Fruit fly (Drosophila melanogaster): ENCODE measurements around the gene msl-1.

The msl-1 gene

DNA sequence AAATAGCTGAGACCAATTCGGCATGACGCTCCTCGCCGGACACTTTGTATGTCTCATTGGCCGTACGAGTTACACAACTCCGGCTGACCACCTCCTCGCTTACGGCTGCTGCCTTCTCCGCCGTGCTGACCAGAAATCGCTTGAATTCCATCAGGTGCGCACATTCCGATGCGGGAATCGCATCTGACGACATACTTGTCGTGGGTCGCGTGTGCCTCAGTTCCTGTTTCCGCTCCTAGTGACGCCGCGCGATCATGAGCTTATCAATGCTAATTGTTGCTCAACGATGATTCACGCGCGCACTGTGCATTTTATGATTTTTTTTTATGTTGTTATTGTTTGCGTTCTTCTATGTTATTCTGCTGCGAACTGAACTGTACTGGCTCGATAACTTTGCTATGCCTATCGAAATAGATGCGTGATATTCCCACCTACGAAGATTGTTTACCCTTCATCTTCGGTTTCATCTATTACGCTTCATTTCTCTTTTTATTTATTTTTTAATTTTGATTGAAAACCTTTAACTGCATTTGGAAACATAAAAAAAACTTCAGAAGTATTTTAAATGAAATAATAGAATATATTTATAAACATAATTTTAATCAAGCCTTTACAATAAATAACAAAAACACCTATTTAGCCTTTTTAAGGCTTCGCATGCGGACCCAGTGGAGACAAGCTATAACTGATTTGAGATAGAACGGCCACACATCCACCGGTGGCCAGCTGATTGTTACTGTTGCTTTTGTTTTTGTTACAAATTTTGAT is 14.3 kb upstream of the msl-1 start, which contains the start of the genes CG10376 and CG10343 (continued):
- TF ChIP-seq CG6654 (GFP tag; optimal IDR thresholded peaks at IDR 0.05) (peak; percentile 51), Hmr (GFP tag; optimal IDR thresholded peaks at IDR 0.05) (peak; percentile 90), pfk (GFP tag; optimal IDR thresholded peaks at IDR 0.05) (peak; percentile 27), fd64A (GFP tag; optimal IDR thresholded peaks at IDR 0.05) (no peak), Xbp1 (GFP tag; optimal IDR thresholded peaks at IDR 0.05) (peak; percentile 93), vvl (GFP tag; IDR thresholded peaks at IDR 0.05) (peak; percentile 76), insv (GFP tag; optimal IDR thresholded peaks at IDR 0.05) (peak in 1 of 2 experiments; percentile 60), eyg (GFP tag; optimal IDR thresholded peaks at IDR 0.05) (no peak), fru (optimal IDR thresholded peaks at IDR 0.05) (no peak), CG1529 (GFP tag; optimal IDR thresholded peaks at IDR 0.05) (peak; percentile 62), HmgZ (tag; optimal IDR thresholded peaks at IDR 0.05) (peak; percentile 81), Hr78 (GFP tag; optimal IDR thresholded peaks at IDR 0.05) (no peak), CG14965 (GFP tag; optimal IDR thresholded peaks at IDR 0.05; ENCODE audit: borderline replicate concordance) (no peak), ewg (GFP tag; optimal IDR thresholded peaks at IDR 0.05) (peak; percentile 79), CG7786 (GFP tag; optimal IDR thresholded peaks at IDR 0.05) (peak; percentile 29), Nf-YB (GFP tag; optimal IDR thresholded peaks at IDR 0.05) (peak; percentile 74), kay (GFP tag; optimal IDR thresholded peaks at IDR 0.05) (peak; percentile 86), CG2199 (GFP tag; IDR thresholded peaks at IDR 0.05) (no peak), Optix (GFP tag; IDR thresholded peaks at IDR 0.05) (0 out of 3 replicates have a peak, but pooled peaks have one; percentile 41), mirr (GFP tag; optimal IDR thresholded peaks at IDR 0.05) (peak; percentile 28), CG16863 (GFP tag; optimal IDR thresholded peaks at IDR 0.05) (peak; percentile 30), psq (GFP tag; optimal IDR thresholded peaks at IDR 0.05) (peak; percentile 86), CG13296 (GFP tag; optimal IDR thresholded peaks at IDR 0.05) (peak; percentile 78), Hr39 (optimal IDR thresholded peaks at IDR 0.05) (no peak), CG12942 (GFP tag; optimal IDR thresholded peaks at IDR 0.05) (peak; percentile 83), CG1792 (GFP tag; optimal IDR thresholded peaks at IDR 0.05) (peak; percentile 33), Nf-YC (tag; optimal IDR thresholded peaks at IDR 0.05) (peak; percentile 89), HLHmδ (GFP tag; optimal IDR thresholded peaks at IDR 0.05) (no peak), slbo (GFP tag; IDR thresholded peaks at IDR 0.05) (peak; percentile 93), crc (GFP tag; optimal IDR thresholded peaks at IDR 0.05) (no peak), kni (GFP tag; optimal IDR thresholded peaks at IDR 0.05) (no peak), cad (GFP tag; optimal IDR thresholded peaks at IDR 0.05) (no peak), CG12769 (tag; optimal IDR thresholded peaks at IDR 0.05) (no peak), chm (GFP tag; IDR thresholded peaks at IDR 0.05) (0 out of 2 replicates have a peak, but pooled peaks have one; percentile 26), CG15269 (tag; optimal IDR thresholded peaks at IDR 0.05) (peak; percentile 92), bbx (GFP tag; IDR thresholded peaks at IDR 0.05; ENCODE audit: partially characterized antibody) (peak; percentile 84), prd (optimal IDR thresholded peaks at IDR 0.05) (no peak), prd (GFP tag; IDR thresholded peaks at IDR 0.05) (peak; percentile 93), Myb (GFP tag; optimal IDR thresholded peaks at IDR 0.05) (peak; percentile 17), CG12236 (GFP tag; optimal IDR thresholded peaks at IDR 0.05) (no peak), CG9727 (GFP tag; optimal IDR thresholded peaks at IDR 0.05) (peak; percentile 89), tin (GFP tag; optimal IDR thresholded peaks at IDR 0.05) (peak; percentile 84), en (GFP tag; optimal IDR thresholded peaks at IDR 0.05) (no peak), Hr51 (GFP tag; optimal IDR thresholded peaks at IDR 0.05) (peak; percentile 50 to 90), CG6765 (GFP tag; optimal IDR thresholded peaks at IDR 0.05) (peak; percentile 69), Med (GFP tag) (peak; percentile 89), CG7357 (GFP tag; IDR thresholded peaks at IDR 0.05) (peak; percentile 99), bowl (GFP tag; IDR thresholded peaks at IDR 0.05) (peak; percentile 59; the same call in 1 of the 2 replicates), NC2β (GFP tag; optimal IDR thresholded peaks at IDR 0.05) (peak; percentile 18), ATbp (GFP tag; optimal IDR thresholded peaks at IDR 0.05) (peak; percentile 74)
